Fruit fly (Drosophila melanogaster) Kc167 (cell line): Measurements from ENCODE around the gene CG6293.
"Not testable (repeated sequence)": the region's sequence is repeated elsewhere in the genome, so short reads cannot be mapped to it uniquely, and the experiment has no call there.

Experiments used
- Sin3A ChIP-seq: fragments of >200 bp; optimal IDR thresholded peaks from 2 replicates; lab custom pipeline; 2018; ENCODE audit warnings: missing external identifiers
- h ChIP-seq: fragments of >200 bp; optimal IDR thresholded peaks from 3 replicates; lab custom pipeline; 2018; ENCODE audit warnings: missing external identifiers
- insv ChIP-seq: fragments of >200 bp; optimal IDR thresholded peaks from 3 replicates; lab custom pipeline; 2018; ENCODE audit warnings: missing external identifiers
- psq ChIP-seq: fragments of >200 bp; optimal IDR thresholded peaks from 2 replicates; lab custom pipeline; 2017; ENCODE audit warnings: missing external identifiers
- ttk ChIP-seq: sonication (Bioruptor generic); optimal IDR thresholded peaks from 2 replicates; lab custom pipeline; 2017; ENCODE audit warnings: missing external identifiers

- TF ChIP-seq psq; h; Sin3A (lab: Kevin White, UChicago); ttk (lab: Kevin White, UChicago); insv (lab: Kevin White, UChicago): not testable (repeated sequence)
Measured at dm6 chr3R:10348461-10348860, 37.0 kb upstream of the CG6293 start, which contains the start of gene CG31406.
